Worm (Caenorhabditis elegans): ENCODE results near the gene srx-122.

- no peak for TF ChIP-seq med-1 (GFP tag; optimal IDR thresholded peaks at IDR 0.05; ENCODE audit: insufficient read depth)
- TF ChIP-seq klf-2 (GFP tag; conservative IDR thresholded peaks at IDR 0.05) = no peak
- no peak for TF ChIP-seq T22C8.4 (GFP tag; IDR thresholded peaks at IDR 0.05)
- no peak for TF ChIP-seq tab-1 (GFP tag; IDR thresholded peaks at IDR 0.05)
- TF ChIP-seq flt-1 (GFP tag; IDR thresholded peaks at IDR 0.05) = no peak
Measured at ce11 chrV:3344001-3344400, 46.3 kb upstream of the srx-122 start.

Measured in whole organism, midembryonic.